Fruit fly (Drosophila melanogaster) whole organism, embryonic: ENCODE measurements around the gene CG10035.
A peak's percentile ranks its signal among the peaks of the same experiment; 100 is the strongest.

Experiments used
- Abd-B ChIP-seq: fragments of 200-800 bp; sonication (Bioruptor generic); optimal IDR thresholded peaks from 2 replicates; lab custom pipeline; 2018; ENCODE audit warnings: missing biosample characterization, mild to moderate bottlenecking, missing genetic modification characterization, moderate library complexity
- Asciz ChIP-seq: fragments of 200-800 bp; sonication (Bioruptor generic); optimal IDR thresholded peaks from 2 replicates; lab custom pipeline; 2017; ENCODE audit warnings: missing biosample characterization, mild to moderate bottlenecking, missing genetic modification characterization, missing genetic modification reagents
- Atf3 ChIP-seq: fragments of 200-800 bp; sonication (Bioruptor generic); optimal IDR thresholded peaks from 3 replicates; lab custom pipeline; 2016; ENCODE audit warnings: missing biosample characterization, missing genetic modification characterization
- CG14050 ChIP-seq: fragments of 200-800 bp; sonication (Bioruptor generic); IDR thresholded peaks from 3 replicates; pipeline ENCODE4 v1.3.6; 2022; ENCODE audit warnings: missing biosample characterization, missing genetic modification characterization
- CG17361 ChIP-seq: fragments of 200-800 bp; sonication (Bioruptor generic); IDR thresholded peaks from 3 replicates; pipeline ENCODE4 v1.3.6; 2022; ENCODE audit warnings: missing biosample characterization, missing genetic modification characterization
- CG18476 ChIP-seq: fragments of 200-800 bp; sonication (Bioruptor generic); optimal IDR thresholded peaks from 2 replicates; lab custom pipeline; 2016; ENCODE audit warnings: missing biosample characterization, mild to moderate bottlenecking, missing genetic modification characterization
- CG34376 ChIP-seq: fragments of 200-800 bp; sonication (Bioruptor generic); optimal IDR thresholded peaks from 2 replicates; lab custom pipeline; 2018; ENCODE audit warnings: missing biosample characterization, mild to moderate bottlenecking, missing genetic modification characterization
- CG3995 ChIP-seq: fragments of 200-800 bp; sonication (Bioruptor generic); optimal IDR thresholded peaks from 3 replicates; lab custom pipeline; 2016; ENCODE audit warnings: missing biosample characterization, missing genetic modification characterization
- CG5245 ChIP-seq: fragments of 200-800 bp; sonication (Bioruptor generic); optimal IDR thresholded peaks from 3 replicates; lab custom pipeline; 2016; ENCODE audit warnings: missing biosample characterization, missing genetic modification characterization
- CG6175 ChIP-seq: fragments of 200-800 bp; sonication (Bioruptor generic); IDR thresholded peaks from 3 replicates; pipeline ENCODE4 v1.3.6; 2022; ENCODE audit warnings: missing biosample characterization, missing genetic modification characterization
- CG6689 ChIP-seq: fragments of 200-800 bp; sonication (Bioruptor generic); IDR thresholded peaks from 2 replicates; pipeline ENCODE4 v1.3.6; 2022; ENCODE audit warnings: missing biosample characterization, missing genetic modification characterization
- CG6813 ChIP-seq: fragments of 200-800 bp; sonication (Bioruptor generic); optimal IDR thresholded peaks from 2 replicates; lab custom pipeline; 2017; ENCODE audit warnings: missing biosample characterization, missing genetic modification characterization, mild to moderate bottlenecking, moderate library complexity, missing genetic modification reagents
- CG7745 ChIP-seq: fragments of 200-800 bp; sonication (Bioruptor generic); optimal IDR thresholded peaks from 2 replicates; lab custom pipeline; 2018; ENCODE audit warnings: missing biosample characterization, mild to moderate bottlenecking, missing genetic modification characterization, moderate library complexity
- CG9215 ChIP-seq: fragments of 200-800 bp; sonication (Bioruptor generic); IDR thresholded peaks from 2 replicates; pipeline ENCODE4 v1.3.6; 2022; ENCODE audit warnings: missing biosample characterization, missing genetic modification characterization
- CrebB ChIP-seq: fragments of 200-800 bp; sonication (Bioruptor generic); optimal IDR thresholded peaks from 3 replicates; lab custom pipeline; 2018; ENCODE audit warnings: missing biosample characterization, mild to moderate bottlenecking, missing genetic modification characterization
- D19A ChIP-seq: fragments of 200-800 bp; optimal IDR thresholded peaks from 3 replicates; lab custom pipeline; 2019; ENCODE audit warnings: missing biosample characterization, mild to moderate bottlenecking, missing genetic modification characterization, moderate library complexity
- Ets65A ChIP-seq: fragments of 200-800 bp; sonication (Bioruptor generic); peaks from one replicate; lab custom pipeline; 2016; ENCODE audit warnings: missing biosample characterization, missing genetic modification characterization
- HHEX ChIP-seq: fragments of 200-800 bp; sonication (Bioruptor generic); optimal IDR thresholded peaks from 3 replicates; lab custom pipeline; 2017; ENCODE audit warnings: missing biosample characterization, mild to moderate bottlenecking, missing genetic modification characterization, missing genetic modification reagents
- Hand ChIP-seq: fragments of 200-800 bp; sonication (Bioruptor generic); optimal IDR thresholded peaks from 2 replicates; lab custom pipeline; 2017; ENCODE audit warnings: mild to moderate bottlenecking, missing biosample characterization, missing genetic modification reagents, missing genetic modification characterization
- Hsf ChIP-seq: fragments of 200-800 bp; sonication (Bioruptor generic); optimal IDR thresholded peaks from 3 replicates; lab custom pipeline; 2016; ENCODE audit warnings: missing biosample characterization, missing genetic modification characterization
- MBD-R2 ChIP-seq: fragments of 200-800 bp; sonication (Bioruptor generic); IDR thresholded peaks from 2 replicates; pipeline ENCODE4 v1.3.6; 2022; ENCODE audit warnings: missing biosample characterization, missing genetic modification characterization
- Myb ChIP-seq: fragments of 200-800 bp; sonication (Bioruptor generic); optimal IDR thresholded peaks from 2 replicates; lab custom pipeline; 2016; ENCODE audit warnings: missing biosample characterization, missing genetic modification characterization
- Oli ChIP-seq: fragments of 200-800 bp; sonication (Bioruptor generic); optimal IDR thresholded peaks from 2 replicates; lab custom pipeline; 2018; ENCODE audit warnings: missing biosample characterization, mild to moderate bottlenecking, missing genetic modification characterization, moderate library complexity
- TFAM ChIP-seq: fragments of 200-800 bp; sonication (Bioruptor generic); optimal IDR thresholded peaks from 2 replicates; lab custom pipeline; 2017; ENCODE audit warnings: missing biosample characterization, missing genetic modification characterization, inconsistent platforms
- abd-A ChIP-seq: fragments of 200-800 bp; sonication (Bioruptor generic); optimal IDR thresholded peaks from 3 replicates; lab custom pipeline; 2019; ENCODE audit warnings: missing biosample characterization, mild to moderate bottlenecking, missing genetic modification characterization, moderate library complexity
- ara ChIP-seq: fragments of 200-800 bp; sonication (Bioruptor generic); IDR thresholded peaks from 2 replicates; pipeline ENCODE4 v1.3.6; 2022; ENCODE audit warnings: missing biosample characterization, missing genetic modification characterization
- br ChIP-seq: fragments of >200 bp; optimal IDR thresholded peaks from 2 replicates; lab custom pipeline; 2017
- cwo ChIP-seq: fragments of 200-800 bp; sonication (Bioruptor generic); optimal IDR thresholded peaks from 3 replicates; lab custom pipeline; 2017; ENCODE audit warnings: missing biosample characterization, missing genetic modification characterization, mild to moderate bottlenecking, moderate library complexity, missing genetic modification reagents
- dimm ChIP-seq: fragments of 200-800 bp; sonication (Bioruptor generic); IDR thresholded peaks from 2 replicates; pipeline ENCODE4 v1.3.6; 2022; ENCODE audit warnings: missing biosample characterization, missing genetic modification characterization
- dmrt99B ChIP-seq: fragments of 200-800 bp; sonication (Bioruptor generic); optimal IDR thresholded peaks from 2 replicates; lab custom pipeline; 2018; ENCODE audit warnings: missing biosample characterization, mild to moderate bottlenecking, missing genetic modification characterization, moderate library complexity
- exex ChIP-seq: fragments of 200-800 bp; sonication (Bioruptor generic); optimal IDR thresholded peaks from 4 replicates; lab custom pipeline; 2018; ENCODE audit warnings: missing biosample characterization, mild to moderate bottlenecking, missing genetic modification characterization, moderate library complexity
- jing ChIP-seq: fragments of 200-800 bp; sonication (Bioruptor generic); optimal IDR thresholded peaks from 2 replicates; lab custom pipeline; 2018; ENCODE audit warnings: missing biosample characterization, mild to moderate bottlenecking, missing genetic modification characterization
- kah ChIP-seq: fragments of 200-800 bp; sonication (Bioruptor generic); optimal IDR thresholded peaks from 2 replicates; lab custom pipeline; 2018; ENCODE audit warnings: missing biosample characterization, mild to moderate bottlenecking, missing genetic modification characterization
- lbe ChIP-seq: fragments of 200-800 bp; sonication (Bioruptor generic); optimal IDR thresholded peaks from 2 replicates; lab custom pipeline; 2016; ENCODE audit warnings: missing biosample characterization, mild to moderate bottlenecking, missing genetic modification characterization
- mam ChIP-seq: fragments of 200-800 bp; sonication (Bioruptor generic); optimal IDR thresholded peaks from 3 replicates; lab custom pipeline; 2016; ENCODE audit warnings: missing biosample characterization, missing genetic modification characterization
- mirr ChIP-seq: fragments of 200-800 bp; sonication (Bioruptor generic); optimal IDR thresholded peaks from 3 replicates; lab custom pipeline; 2018; ENCODE audit warnings: missing biosample characterization, mild to moderate bottlenecking, missing genetic modification characterization
- nerfin-1 ChIP-seq: fragments of 200-800 bp; sonication (Bioruptor generic); optimal IDR thresholded peaks from 3 replicates; lab custom pipeline; 2019; ENCODE audit warnings: missing biosample characterization, mild to moderate bottlenecking, missing genetic modification characterization, moderate library complexity
- otp ChIP-seq: fragments of 200-800 bp; sonication (Bioruptor generic); IDR thresholded peaks from 3 replicates; pipeline ENCODE4, ENCODE4 v1.3.6; 2022; ENCODE audit warnings: missing biosample characterization, missing genetic modification characterization
- pita ChIP-seq: fragments of 200-800 bp; sonication (Bioruptor generic); optimal IDR thresholded peaks from 2 replicates; lab custom pipeline; 2017; ENCODE audit warnings: missing biosample characterization, mild to moderate bottlenecking, missing genetic modification characterization
- sens ChIP-seq: fragments of 200-800 bp; sonication (Bioruptor generic); peaks from one replicate; lab custom pipeline; 2016; ENCODE audit warnings: missing biosample characterization, missing genetic modification characterization
- sisA ChIP-seq: fragments of 200-800 bp; sonication (Bioruptor generic); IDR thresholded peaks from 2 replicates; pipeline ENCODE4 v1.3.6; 2022; ENCODE audit warnings: missing biosample characterization, missing genetic modification characterization
- slbo ChIP-seq: fragments of 200-800 bp; sonication (Bioruptor generic); IDR thresholded peaks from 2 replicates; pipeline ENCODE4 v1.3.6; 2022; ENCODE audit warnings: missing biosample characterization, missing genetic modification characterization
- sr ChIP-seq: fragments of 200-800 bp; sonication (Bioruptor generic); IDR thresholded peaks from 3 replicates; pipeline ENCODE4 v1.3.6; 2022; ENCODE audit warnings: missing biosample characterization, missing genetic modification characterization
- tna ChIP-seq: fragments of 200-800 bp; sonication (Bioruptor generic); IDR thresholded peaks from 2 replicates; pipeline ENCODE4 v1.3.6; 2022; ENCODE audit warnings: missing biosample characterization, missing genetic modification characterization; ENCODE audit not compliant: partially characterized antibody
- tx ChIP-seq: fragments of 200-800 bp; sonication (Bioruptor generic); optimal IDR thresholded peaks from 2 replicates; lab custom pipeline; 2016; ENCODE audit warnings: missing biosample characterization, missing genetic modification characterization
- vnd ChIP-seq: fragments of 200-800 bp; sonication (Bioruptor generic); IDR thresholded peaks from 3 replicates; pipeline ENCODE4 v1.3.6; 2022; ENCODE audit warnings: missing biosample characterization, missing genetic modification characterization; ENCODE audit not compliant: partially characterized antibody

Gene CG10035

dm6 chr3R:12398054-12398453 is 15.6 kb upstream of the CG10035 start:
- TF ChIP-seq CG6813 (GFP tag; lab: Kevin White, UChicago) (peak; percentile 0), Myb (GFP tag; lab: Kevin White, UChicago) (no peak), mirr (GFP tag; lab: Kevin White, UChicago) (peak; percentile 67), Atf3 (no peak), vnd (GFP tag; lab: Robert Waterston, UW) (no peak), MBD-R2 (GFP tag; lab: Robert Waterston, UW) (no peak), D19A (tag; lab: Kevin White, UChicago) (peak; percentile 17), Abd-B (no peak), Asciz (GFP tag; lab: Kevin White, UChicago) (no peak), sr (GFP tag; lab: Robert Waterston, UW) (no peak), kah (no peak), sisA (GFP tag; lab: Robert Waterston, UW) (no peak), Oli (tag; lab: Kevin White, UChicago) (no peak), Hand (no peak), tna (GFP tag; lab: Robert Waterston, UW) (no peak), br (lab: Kevin White, UChicago) (no peak), CG3995 (no peak), Hsf (GFP tag; lab: Kevin White, UChicago) (no peak), exex (tag; lab: Kevin White, UChicago) (peak; percentile 86), CrebB (tag; lab: Kevin White, UChicago) (no peak), CG7745 (peak; percentile 89), slbo (no peak), jing (GFP tag; lab: Kevin White, UChicago) (no peak), TFAM (GFP tag; lab: Kevin White, UChicago) (no peak), mam (GFP tag; lab: Kevin White, UChicago) (no peak), CG34376 (GFP tag; lab: Kevin White, UChicago) (peak; percentile 18), nerfin-1 (tag; lab: Kevin White, UChicago) (no peak), CG5245 (GFP tag; lab: Kevin White, UChicago) (no peak), otp (GFP tag; lab: Robert Waterston, UW) (no peak), pita (GFP tag; lab: Kevin White, UChicago) (no peak), cwo (no peak), dimm (GFP tag; lab: Robert Waterston, UW) (no peak), abd-A (tag; lab: Kevin White, UChicago) (no peak), dmrt99B (tag; lab: Kevin White, UChicago) (no peak), CG6689 (GFP tag; lab: Robert Waterston, UW) (no peak), CG6175 (GFP tag; lab: Robert Waterston, UW) (no peak), sens (GFP tag; lab: Kevin White, UChicago) (no peak), CG14050 (GFP tag; lab: Robert Waterston, UW) (no peak), CG9215 (no peak), CG18476 (GFP tag; lab: Kevin White, UChicago) (peak; percentile 13), CG17361 (no peak)

dm6 chr3R:12395880-12396279 is 13.4 kb upstream of the CG10035 start, which contains the start of the genes CG10096 and CG10097:
Gene CG10096 (minus strand): TSS chr3R:12395980.
Gene CG10097 (minus strand): TSS chr3R:12395980.
- TF ChIP-seq tx (GFP tag; lab: Kevin White, UChicago) (no peak), ara (GFP tag; lab: Robert Waterston, UW) (no peak), lbe (GFP tag; lab: Kevin White, UChicago) (no peak), HHEX (no peak), Ets65A (peak; percentile 29)
